Fruit fly (Drosophila melanogaster): ENCODE data around the gene CG32202.
A peak's percentile ranks its signal among the peaks of the same experiment; 100 is the strongest.

CG32202 gene

DNA sequence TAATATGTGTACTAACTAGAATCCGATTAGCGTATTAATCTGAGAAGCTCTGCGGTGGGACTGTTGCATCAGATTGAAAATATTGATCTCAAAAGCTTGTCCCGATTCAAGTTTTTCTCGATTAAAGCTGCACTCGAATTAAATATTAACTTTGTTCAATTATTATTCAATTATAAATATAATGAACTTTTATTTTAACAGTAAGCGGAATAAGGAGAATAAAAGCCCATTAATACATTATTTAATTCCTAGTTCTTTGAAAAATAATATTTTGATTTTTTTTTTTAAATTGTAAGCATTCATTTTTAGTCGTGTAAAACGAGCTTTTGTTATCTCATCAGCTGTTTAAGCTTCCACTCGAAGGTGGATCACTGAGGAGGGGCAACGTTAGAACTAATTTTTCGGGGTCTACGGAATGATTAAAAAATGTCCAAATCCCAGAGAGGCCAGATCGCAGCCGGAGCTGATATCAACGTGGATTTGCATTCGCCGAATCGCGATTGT is 6.6 kb upstream of the CG32202 start, which contains the start of the genes GNBP2 and GNBP1:
GNBP2 (minus strand) TSS at position 51 of the 504 bp plus-strand sequence.
GNBP1 (plus strand) TSS at position 438 of the 504 bp plus-strand sequence.
- peak; percentile 83 for TF ChIP-seq noc (tag; optimal IDR thresholded peaks at IDR 0.05)

DNA sequence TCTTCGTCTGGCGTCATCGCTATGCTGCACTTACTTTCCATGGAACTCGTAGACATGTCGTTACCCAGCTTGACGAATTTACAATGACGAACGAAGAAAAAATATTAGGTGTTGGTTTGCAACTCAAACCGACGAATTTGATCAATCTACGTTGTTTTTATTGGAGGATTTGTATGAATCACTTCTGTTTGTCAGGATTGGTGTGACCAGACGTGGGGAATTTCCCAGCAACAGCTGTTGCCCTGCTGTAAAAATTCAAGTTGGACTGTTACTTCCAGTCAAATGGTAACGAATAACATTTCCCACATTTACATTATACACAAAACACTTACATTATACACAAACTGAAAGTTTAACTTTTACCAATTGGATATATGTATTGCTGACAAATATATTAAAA is 1.9 kb downstream of the CG32202 start, which contains the start of gene Chmp1:
Chmp1 (minus strand) TSS at position 216 of the 400 bp plus-strand sequence.
- no peak for TF ChIP-seq noc (tag; optimal IDR thresholded peaks at IDR 0.05)

- peak; percentile 15 for TF ChIP-seq noc (tag; optimal IDR thresholded peaks at IDR 0.05)
These were observed 4.3 kb downstream of the CG32202 start, which contains the start of gene Cyp12c1 for dm6 chr3L:18686220-18686801. TSS of gene Cyp12c1 (minus strand) at chr3L:18686319.

DNA sequence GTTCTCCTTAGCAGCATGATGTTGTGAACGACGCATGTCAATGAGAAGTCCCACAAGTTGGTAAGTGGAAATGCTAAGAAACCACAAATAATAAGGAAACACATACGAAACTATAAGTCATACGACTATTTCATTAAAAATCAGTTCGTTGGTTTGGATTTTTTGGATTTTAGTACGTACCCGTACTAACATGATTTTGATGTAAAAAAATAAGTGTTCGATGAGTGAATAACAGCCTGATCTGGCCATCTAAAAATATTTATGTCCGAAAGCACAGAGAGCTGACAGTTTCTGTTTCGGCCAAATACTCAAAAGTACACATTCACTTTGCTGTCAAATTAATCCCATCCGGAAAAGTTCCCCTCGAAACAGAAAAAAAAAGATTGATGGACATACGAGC is 11.9 kb downstream of the CG32202 start, which contains the start of gene CG6893:
CG6893 (plus strand) TSS at position 301 of the 400 bp plus-strand sequence.
- no peak for TF ChIP-seq noc (tag; optimal IDR thresholded peaks at IDR 0.05)

- TF ChIP-seq noc (tag; optimal IDR thresholded peaks at IDR 0.05) = no peak
These were observed 16.3 kb downstream of the CG32202 start, which contains the start of gene Dic4 for dm6 chr3L:18698312-18698711. TSS of gene Dic4 (minus strand) at chr3L:18698412.

- no peak for TF ChIP-seq noc (tag; optimal IDR thresholded peaks at IDR 0.05)
These were observed 41.2 kb downstream of the CG32202 start, which contains the start of gene CG12477 for dm6 chr3L:18723172-18723571. TSS of gene CG12477 (minus strand) at chr3L:18723272.

Measured in whole organism, larva.